Comparison of ENCODE assay signal across 1 fruit fly cellular context in genomic region chrX:8196598-8197228, dm6.
A peak's percentile ranks its signal among the peaks of the same experiment; 100 is the strongest.
TF ChIP-seq lines count a peak whose summit lies in the region.

No protein-coding gene starts in this region.

TF ChIP-seq in whole organism, embryonic, 481 proteins besides CTCF, POLR2A, EP300 and RAD21 (continued from another document):
- TF ChIP-seq CG6175 (GFP tag; IDR thresholded peaks at IDR 0.05; lab: Robert Waterston, UW) (no peak), CG17385 (GFP tag; optimal IDR thresholded peaks at IDR 0.05; lab: Kevin White, UChicago) (peak; percentile 23), maf-S (GFP tag; optimal IDR thresholded peaks at IDR 0.05; lab: Kevin White, UChicago) (no peak), Ptx1 (GFP tag; IDR thresholded peaks at IDR 0.05; lab: Robert Waterston, UW) (peak; percentile 68), Six4 (GFP tag; optimal IDR thresholded peaks at IDR 0.05; lab: Kevin White, UChicago) (no peak), CG1529 (GFP tag; optimal IDR thresholded peaks at IDR 0.05; lab: Kevin White, UChicago) (peak; percentile 20), Antp (GFP tag; optimal IDR thresholded peaks at IDR 0.05; lab: Kevin White, UChicago) (no peak), CG4424 (GFP tag; optimal IDR thresholded peaks at IDR 0.05; lab: Kevin White, UChicago) (peak; percentile 32), bcd (GFP tag; optimal IDR thresholded peaks at IDR 0.05; lab: Kevin White, UChicago) (peak; percentile 41), CG11723 (GFP tag; optimal IDR thresholded peaks at IDR 0.05; lab: Kevin White, UChicago) (no peak), Ravus (GFP tag; IDR thresholded peaks at IDR 0.05; lab: Robert Waterston, UW) (no peak), CG32767 (GFP tag; IDR thresholded peaks at IDR 0.05; lab: Robert Waterston, UW) (peak; percentile 48; the same call in 1 of the 2 replicates), hb (GFP tag; IDR thresholded peaks at IDR 0.05; lab: Robert Waterston, UW; ENCODE audit: partially characterized antibody) (no peak), CG9609 (GFP tag; optimal IDR thresholded peaks at IDR 0.05; lab: Kevin White, UChicago) (no peak), Abd-B (GFP tag; optimal IDR thresholded peaks at IDR 0.05; lab: Kevin White, UChicago) (peak; percentile 17), CG6683 (GFP tag; optimal IDR thresholded peaks at IDR 0.05; lab: Kevin White, UChicago) (no peak), dmrt11E (tag; optimal IDR thresholded peaks at IDR 0.05; lab: Kevin White, UChicago) (peak; percentile 43), Hsf (GFP tag; optimal IDR thresholded peaks at IDR 0.05; lab: Kevin White, UChicago) (peak; percentile 28), bsh (GFP tag; optimal IDR thresholded peaks at IDR 0.05; lab: Kevin White, UChicago) (peak; percentile 17 to 67), slbo (GFP tag; IDR thresholded peaks at IDR 0.05; lab: Robert Waterston, UW) (peak; percentile 57), otp (GFP tag; IDR thresholded peaks at IDR 0.05; lab: Robert Waterston, UW) (peak; percentile 67; the same call in 2 of the 3 replicates), CG4707 (GFP tag; optimal IDR thresholded peaks at IDR 0.05; lab: Kevin White, UChicago) (no peak), chinmo (GFP tag; IDR thresholded peaks at IDR 0.05; lab: Robert Waterston, UW; ENCODE audit: partially characterized antibody) (peak; percentile 95), hkb (optimal IDR thresholded peaks at IDR 0.05; lab: Kevin White, UChicago) (no peak), hkb (GFP tag; IDR thresholded peaks at IDR 0.05; lab: Robert Waterston, UW) (peak; percentile 83), CrebB (tag; optimal IDR thresholded peaks at IDR 0.05; lab: Kevin White, UChicago) (peak; percentile 23), ase (GFP tag; IDR thresholded peaks at IDR 0.05; lab: Robert Waterston, UW) (peak; percentile 64; the same call in 1 of the 3 replicates), HLH54F (GFP tag; optimal IDR thresholded peaks at IDR 0.05; lab: Kevin White, UChicago) (peak; percentile 15), CG8089 (GFP tag; optimal IDR thresholded peaks at IDR 0.05; lab: Kevin White, UChicago) (no peak), CG3407 (GFP tag; optimal IDR thresholded peaks at IDR 0.05; lab: Kevin White, UChicago) (peak; percentile 20), sob (GFP tag; IDR thresholded peaks at IDR 0.05; lab: Robert Waterston, UW) (0 out of 2 replicates have a peak, but pooled peaks have one; percentile 35), Atf6 (GFP tag; IDR thresholded peaks at IDR 0.05; lab: Robert Waterston, UW) (peak; percentile 48; the same call in 1 of the 2 replicates), seq (GFP tag; IDR thresholded peaks at IDR 0.05; lab: Robert Waterston, UW) (peak; percentile 38; the same call in 1 of the 2 replicates), row (GFP tag; IDR thresholded peaks at IDR 0.05; lab: Robert Waterston, UW) (peak; percentile 43), lbe (GFP tag; optimal IDR thresholded peaks at IDR 0.05; lab: Kevin White, UChicago) (peak; percentile 32), CG10654 (GFP tag; optimal IDR thresholded peaks at IDR 0.05; lab: Kevin White, UChicago) (peak; percentile 1), dpn (GFP tag; optimal IDR thresholded peaks at IDR 0.05; lab: Kevin White, UChicago) (peak; percentile 8 to 41), sug (tag; optimal IDR thresholded peaks at IDR 0.05; lab: Kevin White, UChicago) (no peak), CG15696 (tag; optimal IDR thresholded peaks at IDR 0.05; lab: Kevin White, UChicago) (no peak), CG12219 (GFP tag; optimal IDR thresholded peaks at IDR 0.05; lab: Kevin White, UChicago) (peak; percentile 25), Ets65A (GFP tag; lab: Kevin White, UChicago) (peak; percentile 94), PHDP (tag; optimal IDR thresholded peaks at IDR 0.05; lab: Kevin White, UChicago) (peak; percentile 30), btn (GFP tag; optimal IDR thresholded peaks at IDR 0.05; lab: Kevin White, UChicago) (no peak), esg (GFP tag; conservative IDR thresholded peaks at IDR 0.05; lab: Robert Waterston, UW) (peak; percentile 49), ac (GFP tag; optimal IDR thresholded peaks at IDR 0.05; lab: Kevin White, UChicago) (no peak), D19A (tag; optimal IDR thresholded peaks at IDR 0.05; lab: Kevin White, UChicago) (no peak), zen (tag; optimal IDR thresholded peaks at IDR 0.05; lab: Kevin White, UChicago) (no peak), ara (GFP tag; IDR thresholded peaks at IDR 0.05; lab: Robert Waterston, UW) (peak; percentile 40; the same call in 1 of the 2 replicates), CG11093 (GFP tag; IDR thresholded peaks at IDR 0.05; lab: Robert Waterston, UW) (peak; percentile 57; the same call in 1 of the 3 replicates), CG2678 (tag; optimal IDR thresholded peaks at IDR 0.05; lab: Kevin White, UChicago) (peak; percentile 34), kni (GFP tag; optimal IDR thresholded peaks at IDR 0.05; lab: Kevin White, UChicago) (no peak), Rfx (GFP tag; IDR thresholded peaks at IDR 0.05; lab: Robert Waterston, UW) (peak; percentile 56), ftz-f1 (GFP tag; optimal IDR thresholded peaks at IDR 0.05; lab: Kevin White, UChicago) (peak; percentile 20), CG14441 (GFP tag; IDR thresholded peaks at IDR 0.05; lab: Robert Waterston, UW) (peak; percentile 41; the same call in 1 of the 2 replicates), CG3163 (GFP tag; optimal IDR thresholded peaks at IDR 0.05; lab: Kevin White, UChicago) (no peak), CG14667 (GFP tag; IDR thresholded peaks at IDR 0.05; lab: Robert Waterston, UW) (peak; percentile 44; the same call in 1 of the 2 replicates), CG12236 (GFP tag; optimal IDR thresholded peaks at IDR 0.05; lab: Kevin White, UChicago) (no peak), Myb (GFP tag; optimal IDR thresholded peaks at IDR 0.05; lab: Kevin White, UChicago) (no peak), amos (GFP tag; IDR thresholded peaks at IDR 0.05; lab: Robert Waterston, UW; ENCODE audit: partially characterized antibody) (no peak), CG16863 (GFP tag; optimal IDR thresholded peaks at IDR 0.05; lab: Kevin White, UChicago) (no peak), CG32532 (GFP tag; IDR thresholded peaks at IDR 0.05; lab: Robert Waterston, UW) (no peak), chm (GFP tag; IDR thresholded peaks at IDR 0.05; lab: Robert Waterston, UW) (peak; percentile 79; the same call in 1 of the 2 replicates), trh (GFP tag; optimal IDR thresholded peaks at IDR 0.05; lab: Kevin White, UChicago) (peak; percentile 11), CG34422 (GFP tag; IDR thresholded peaks at IDR 0.05; lab: Robert Waterston, UW) (peak; percentile 19; the same call in 1 of the 3 replicates), Oaz (GFP tag; IDR thresholded peaks at IDR 0.05; lab: Robert Waterston, UW) (0 out of 2 replicates have a peak, but pooled peaks have one; percentile 39), CG12659 (GFP tag; optimal IDR thresholded peaks at IDR 0.05; lab: Kevin White, UChicago) (no peak), Trl (optimal IDR thresholded peaks at IDR 0.05; lab: Kevin White, UChicago) (no peak), Trl (GFP tag; optimal IDR thresholded peaks at IDR 0.05; lab: Kevin White, UChicago) (no peak), emc (GFP tag; optimal IDR thresholded peaks at IDR 0.05; lab: Kevin White, UChicago) (no peak), CG4617 (GFP tag; optimal IDR thresholded peaks at IDR 0.05; lab: Kevin White, UChicago; ENCODE audit: borderline replicate concordance) (no peak), CG1647 (GFP tag; optimal IDR thresholded peaks at IDR 0.05; lab: Kevin White, UChicago) (no peak), CG6689 (GFP tag; IDR thresholded peaks at IDR 0.05; lab: Robert Waterston, UW) (no peak), CG11560 (tag; IDR thresholded peaks at IDR 0.05; lab: Robert Waterston, UW) (peak; percentile 52; the same call in 1 of the 3 replicates), CG17359 (tag; optimal IDR thresholded peaks at IDR 0.05; lab: Kevin White, UChicago) (peak; percentile 73), Hmr (GFP tag; optimal IDR thresholded peaks at IDR 0.05; lab: Kevin White, UChicago) (no peak), CG9437 (GFP tag; optimal IDR thresholded peaks at IDR 0.05; lab: Kevin White, UChicago) (no peak), nom (GFP tag; optimal IDR thresholded peaks at IDR 0.05; lab: Kevin White, UChicago) (peak; percentile 29), CG8478 (optimal IDR thresholded peaks at IDR 0.05; lab: Kevin White, UChicago) (no peak), TFAM (GFP tag; optimal IDR thresholded peaks at IDR 0.05; lab: Kevin White, UChicago) (no peak), CG17802 (tag; optimal IDR thresholded peaks at IDR 0.05; lab: Kevin White, UChicago) (peak; percentile 3), CG6654 (GFP tag; optimal IDR thresholded peaks at IDR 0.05; lab: Kevin White, UChicago) (no peak), CG4854 (GFP tag; optimal IDR thresholded peaks at IDR 0.05; lab: Kevin White, UChicago) (no peak), jing (GFP tag; optimal IDR thresholded peaks at IDR 0.05; lab: Kevin White, UChicago) (peak; percentile 1), CG8388 (GFP tag; optimal IDR thresholded peaks at IDR 0.05; lab: Kevin White, UChicago) (peak; percentile 47), tgo (GFP tag; IDR thresholded peaks at IDR 0.05; lab: Robert Waterston, UW) (peak; percentile 52; the same call in 2 of the 3 replicates), CG11247 (GFP tag; IDR thresholded peaks at IDR 0.05; lab: Robert Waterston, UW) (0 out of 2 replicates have a peak, but pooled peaks have one; percentile 18), sc (optimal IDR thresholded peaks at IDR 0.05; lab: Kevin White, UChicago) (no peak), sc (GFP tag; optimal IDR thresholded peaks at IDR 0.05; lab: Kevin White, UChicago) (no peak), luna (GFP tag; optimal IDR thresholded peaks at IDR 0.05; lab: Kevin White, UChicago) (no peak), nau (GFP tag; optimal IDR thresholded peaks at IDR 0.05; lab: Kevin White, UChicago) (peak; percentile 11), E2f1 (GFP tag; IDR thresholded peaks at IDR 0.05; lab: Robert Waterston, UW) (peak; percentile 62), Lpt (GFP tag; optimal IDR thresholded peaks at IDR 0.05; lab: Kevin White, UChicago) (no peak), scrt (GFP tag; optimal IDR thresholded peaks at IDR 0.05; lab: Kevin White, UChicago) (no peak), pros (GFP tag; optimal IDR thresholded peaks at IDR 0.05; lab: Kevin White, UChicago) (no peak), CG34224 (GFP tag; IDR thresholded peaks at IDR 0.05; lab: Robert Waterston, UW; ENCODE audit: partially characterized antibody) (no peak), CG8944 (GFP tag; optimal IDR thresholded peaks at IDR 0.05; lab: Kevin White, UChicago) (no peak), Max (GFP tag; optimal IDR thresholded peaks at IDR 0.05; lab: Kevin White, UChicago) (no peak), CG9215 (GFP tag; IDR thresholded peaks at IDR 0.05; lab: Robert Waterston, UW) (no peak), CG14710 (tag; optimal IDR thresholded peaks at IDR 0.05; lab: Kevin White, UChicago) (peak; percentile 2), unpg (GFP tag; optimal IDR thresholded peaks at IDR 0.05; lab: Kevin White, UChicago) (peak; percentile 49), crol (GFP tag; IDR thresholded peaks at IDR 0.05; lab: Robert Waterston, UW) (peak; percentile 84), CG16813 (GFP tag; IDR thresholded peaks at IDR 0.05; lab: Robert Waterston, UW; ENCODE audit: partially characterized antibody) (no peak)
